Worm (Caenorhabditis elegans): ENCODE measurements around the gene C44H4.8.

The C44H4.8 gene

DNA sequence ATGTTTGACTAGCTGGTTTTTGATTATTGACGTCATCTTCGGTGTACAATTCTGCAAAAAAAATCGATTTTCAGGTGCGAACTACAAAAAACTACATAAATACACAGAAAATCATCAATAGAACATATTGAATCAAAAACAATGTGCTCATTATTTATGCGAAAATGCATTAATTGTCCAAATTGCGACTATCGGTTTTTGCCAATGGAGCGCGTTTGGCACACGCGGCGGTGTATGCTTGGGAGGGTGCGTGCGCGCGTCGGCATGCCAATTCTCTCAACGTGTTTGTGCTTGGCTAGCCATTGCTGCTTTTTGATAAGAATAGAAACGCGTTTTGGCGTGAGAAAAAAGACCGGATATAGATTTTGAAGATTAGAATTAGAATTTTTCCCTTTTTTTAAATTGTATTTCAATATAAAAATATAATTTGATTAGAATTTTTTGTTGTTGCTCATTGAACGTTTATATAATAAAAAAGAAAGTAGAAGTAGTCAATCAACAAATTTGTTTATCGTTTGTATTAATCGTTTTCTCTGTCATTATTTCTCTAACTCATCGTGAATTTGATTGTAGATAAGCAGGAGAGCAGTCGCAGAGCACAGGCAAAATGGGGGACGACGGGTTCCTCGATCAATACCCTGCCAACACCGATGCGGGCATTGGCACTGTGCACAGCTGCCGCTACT lies 5.7 kb upstream of the C44H4.8 start, which contains the start of the genes C44H4.4 and tap-1:
Gene C44H4.4 (minus strand): TSS at position 51 of the 686 bp plus-strand sequence.
Gene tap-1 (plus strand): TSS at position 574 of the 686 bp plus-strand sequence.
- TF ChIP-seq sea-1 (GFP tag; conservative IDR thresholded peaks at IDR 0.05) (no peak), F13C5.2 (tag; optimal IDR thresholded peaks at IDR 0.05) (peak; percentile 42), flt-1 (GFP tag; IDR thresholded peaks at IDR 0.05) (no peak), scrt-1 (GFP tag; IDR thresholded peaks at IDR 0.05) (no peak), ceh-36 (tag; optimal IDR thresholded peaks at IDR 0.05) (no peak), hnd-1 (tag; optimal IDR thresholded peaks at IDR 0.05) (no peak)

DNA sequence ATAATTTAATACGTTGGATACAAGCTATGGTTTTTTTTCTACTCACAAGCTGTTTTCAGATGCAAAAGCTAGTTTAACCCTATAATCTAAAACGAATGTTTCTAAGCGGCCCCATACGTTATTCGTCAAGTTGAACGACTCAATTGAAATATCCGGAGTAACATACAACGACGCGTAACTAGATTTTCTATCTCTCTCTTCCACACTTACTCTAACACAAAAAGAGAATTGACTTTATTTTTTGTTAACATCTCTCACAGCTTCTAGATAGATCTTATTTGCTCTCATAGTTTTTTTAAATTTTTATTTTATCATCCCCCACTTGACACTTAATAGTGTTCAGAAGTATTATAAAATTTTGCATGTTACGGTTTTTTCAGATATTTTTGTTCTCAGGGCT lies 1.7 kb upstream of the C44H4.8 start:
- TF ChIP-seq ama-1 (optimal IDR thresholded peaks at IDR 0.05) (no peak), hmbx-1 (tag; optimal IDR thresholded peaks at IDR 0.05) (no peak), hnd-1 (tag; optimal IDR thresholded peaks at IDR 0.05) (no peak), ets-7 (tag; optimal IDR thresholded peaks at IDR 0.05) (no peak), B0310.2 (tag; optimal IDR thresholded peaks at IDR 0.05) (no peak), scrt-1 (GFP tag; IDR thresholded peaks at IDR 0.05) (no peak), ceh-36 (tag; optimal IDR thresholded peaks at IDR 0.05) (no peak), flt-1 (GFP tag; IDR thresholded peaks at IDR 0.05) (no peak), tbx-37 (GFP tag; conservative IDR thresholded peaks at IDR 0.05) (no peak), ceh-13 (GFP tag; optimal IDR thresholded peaks at IDR 0.05) (no peak), hmg-4 (GFP tag; optimal IDR thresholded peaks at IDR 0.05) (no peak), F13C5.2 (tag; optimal IDR thresholded peaks at IDR 0.05) (no peak), sea-1 (GFP tag; conservative IDR thresholded peaks at IDR 0.05) (no peak), aly-1 (tag; optimal IDR thresholded peaks at IDR 0.05) (no peak), pes-1 (GFP tag; IDR thresholded peaks at IDR 0.05) (no peak), tra-4 (tag; optimal IDR thresholded peaks at IDR 0.05) (no peak), tbx-11 (GFP tag; IDR thresholded peaks at IDR 0.05) (no peak)

DNA sequence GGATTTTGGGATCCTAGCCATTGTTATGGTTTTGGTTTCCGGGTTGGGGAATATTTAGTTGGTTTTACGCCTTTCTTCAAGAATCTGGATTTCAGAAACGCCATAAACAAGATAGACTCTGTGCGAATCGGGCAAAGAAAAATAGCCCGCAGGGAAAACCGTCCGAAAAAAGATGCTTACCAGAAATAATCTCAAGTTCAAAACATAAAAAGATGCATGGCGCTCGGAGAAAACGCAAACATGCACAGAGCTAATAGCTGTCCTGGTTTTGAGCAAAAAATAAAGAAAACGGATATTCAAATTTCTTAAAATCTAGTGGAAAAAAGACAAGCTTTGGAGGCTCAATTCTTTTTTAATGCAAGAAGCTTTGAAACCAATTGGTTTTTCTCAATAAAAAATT lies 4.3 kb downstream of the C44H4.8 start, which contains the start of gene C44H4.6:
Gene C44H4.6 (minus strand): TSS at position 101 of the 400 bp plus-strand sequence.
- TF ChIP-seq flt-1 (GFP tag; IDR thresholded peaks at IDR 0.05) (no peak), ama-1 (optimal IDR thresholded peaks at IDR 0.05) (no peak), hmbx-1 (tag; optimal IDR thresholded peaks at IDR 0.05) (no peak), F13C5.2 (tag; optimal IDR thresholded peaks at IDR 0.05) (no peak), pes-1 (GFP tag; IDR thresholded peaks at IDR 0.05) (no peak), hnd-1 (tag; optimal IDR thresholded peaks at IDR 0.05) (no peak), tbx-11 (GFP tag; IDR thresholded peaks at IDR 0.05) (no peak), ceh-36 (tag; optimal IDR thresholded peaks at IDR 0.05) (no peak), aly-1 (tag; optimal IDR thresholded peaks at IDR 0.05) (no peak), ets-7 (tag; optimal IDR thresholded peaks at IDR 0.05) (no peak), scrt-1 (GFP tag; IDR thresholded peaks at IDR 0.05) (no peak), hmg-4 (GFP tag; optimal IDR thresholded peaks at IDR 0.05) (no peak), B0310.2 (tag; optimal IDR thresholded peaks at IDR 0.05) (no peak), ceh-13 (GFP tag; optimal IDR thresholded peaks at IDR 0.05) (no peak), tbx-37 (GFP tag; conservative IDR thresholded peaks at IDR 0.05) (no peak), tra-4 (tag; optimal IDR thresholded peaks at IDR 0.05) (no peak), sea-1 (GFP tag; conservative IDR thresholded peaks at IDR 0.05) (no peak)

DNA sequence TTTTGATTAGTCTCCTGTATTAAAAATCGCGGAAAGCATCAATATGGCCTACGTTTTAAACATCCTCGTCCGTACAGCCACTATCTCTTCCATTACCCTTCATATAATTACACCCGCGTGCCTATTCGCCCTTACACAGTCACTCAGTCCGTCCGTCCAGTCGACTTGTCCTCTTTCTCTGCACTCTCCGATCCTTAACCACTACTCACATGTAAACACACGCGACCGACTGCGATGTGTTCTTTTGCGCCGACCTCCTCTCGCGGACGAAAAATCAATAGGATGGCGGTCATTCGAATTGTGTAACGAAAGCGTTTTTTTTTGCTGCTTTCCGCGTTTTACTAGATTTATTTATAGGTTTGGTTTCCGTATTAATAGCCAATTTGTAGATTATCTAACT lies 7.8 kb downstream of the C44H4.8 start, which contains the start of gene eor-2:
Gene eor-2 (plus strand): TSS at position 342 of the 400 bp plus-strand sequence.
- no peak for TF ChIP-seq tbx-37 (GFP tag; conservative IDR thresholded peaks at IDR 0.05)
- no peak for TF ChIP-seq hmbx-1 (tag; optimal IDR thresholded peaks at IDR 0.05)
- no peak for TF ChIP-seq scrt-1 (GFP tag; IDR thresholded peaks at IDR 0.05)
- TF ChIP-seq ama-1 (optimal IDR thresholded peaks at IDR 0.05): no peak
- TF ChIP-seq flt-1 (GFP tag; IDR thresholded peaks at IDR 0.05): peak; percentile 3; the same call in 1 of the 2 replicates
- TF ChIP-seq F13C5.2 (tag; optimal IDR thresholded peaks at IDR 0.05): peak; percentile 27
- no peak for TF ChIP-seq ceh-13 (GFP tag; optimal IDR thresholded peaks at IDR 0.05)

DNA sequence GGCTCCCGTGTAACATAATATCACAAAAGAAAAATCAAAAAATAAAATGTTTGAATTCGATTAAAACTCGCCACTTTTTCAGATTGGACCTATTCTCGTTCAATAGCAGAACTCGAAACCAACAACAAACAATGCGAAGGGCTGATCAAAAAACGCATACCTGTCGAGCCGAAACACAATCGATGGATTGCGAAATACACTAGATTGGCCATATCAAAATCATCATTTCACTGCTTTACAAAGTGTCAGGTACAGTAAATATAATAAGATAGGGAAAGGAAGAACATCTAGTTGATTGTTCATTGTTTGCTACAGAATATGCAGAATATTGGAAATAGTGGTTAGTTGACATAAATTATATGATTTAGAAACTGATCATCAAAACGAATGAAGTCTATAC lies 12.8 kb downstream of the C44H4.8 start:
- TF ChIP-seq pes-1 (GFP tag; IDR thresholded peaks at IDR 0.05) (no peak), B0310.2 (tag; optimal IDR thresholded peaks at IDR 0.05) (no peak), aly-1 (tag; optimal IDR thresholded peaks at IDR 0.05) (no peak), ets-7 (tag; optimal IDR thresholded peaks at IDR 0.05) (no peak), ceh-36 (tag; optimal IDR thresholded peaks at IDR 0.05) (no peak), hmg-4 (GFP tag; optimal IDR thresholded peaks at IDR 0.05) (no peak), F13C5.2 (tag; optimal IDR thresholded peaks at IDR 0.05) (no peak), scrt-1 (GFP tag; IDR thresholded peaks at IDR 0.05) (no peak), tbx-11 (GFP tag; IDR thresholded peaks at IDR 0.05) (no peak), sea-1 (GFP tag; conservative IDR thresholded peaks at IDR 0.05) (no peak), ama-1 (optimal IDR thresholded peaks at IDR 0.05) (no peak), hnd-1 (tag; optimal IDR thresholded peaks at IDR 0.05) (no peak), tra-4 (tag; optimal IDR thresholded peaks at IDR 0.05) (no peak)

DNA sequence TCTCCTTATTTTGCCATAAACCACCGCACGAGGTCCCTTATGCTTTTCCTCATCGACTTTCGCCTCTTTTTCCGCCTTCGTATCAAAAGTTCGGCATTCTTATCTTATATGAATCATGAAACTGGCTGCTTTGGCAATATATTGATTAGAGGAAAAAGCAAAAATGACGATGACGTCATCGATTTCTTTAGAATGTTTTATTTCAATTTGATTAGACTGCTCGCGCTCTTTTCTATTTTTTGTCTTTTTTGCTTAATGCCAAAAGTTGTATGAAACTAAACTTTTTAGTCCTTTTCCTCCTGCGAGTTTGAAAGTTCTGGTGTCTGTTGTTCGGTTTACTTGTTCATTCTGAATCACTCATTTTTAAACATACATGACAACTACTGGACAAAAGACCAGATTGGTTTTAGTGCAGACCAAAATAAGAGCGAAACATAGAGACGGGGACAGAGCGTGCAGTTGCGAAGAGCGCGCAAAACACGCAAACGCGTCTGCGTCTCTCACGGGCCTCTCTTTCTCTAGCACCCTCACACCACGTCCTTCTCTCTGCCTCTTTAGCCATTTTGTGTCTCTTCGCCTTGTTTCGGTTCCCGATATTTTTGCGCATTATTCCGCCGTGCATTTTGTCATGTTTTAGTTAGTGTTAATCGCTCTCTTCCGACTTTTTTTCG lies 15.3 kb downstream of the C44H4.8 start:
- peak; percentile 15 for TF ChIP-seq hmg-4 (GFP tag; optimal IDR thresholded peaks at IDR 0.05)
- peak; percentile 63 for TF ChIP-seq aly-1 (tag; optimal IDR thresholded peaks at IDR 0.05)
- TF ChIP-seq B0310.2 (tag; optimal IDR thresholded peaks at IDR 0.05): no peak

DNA sequence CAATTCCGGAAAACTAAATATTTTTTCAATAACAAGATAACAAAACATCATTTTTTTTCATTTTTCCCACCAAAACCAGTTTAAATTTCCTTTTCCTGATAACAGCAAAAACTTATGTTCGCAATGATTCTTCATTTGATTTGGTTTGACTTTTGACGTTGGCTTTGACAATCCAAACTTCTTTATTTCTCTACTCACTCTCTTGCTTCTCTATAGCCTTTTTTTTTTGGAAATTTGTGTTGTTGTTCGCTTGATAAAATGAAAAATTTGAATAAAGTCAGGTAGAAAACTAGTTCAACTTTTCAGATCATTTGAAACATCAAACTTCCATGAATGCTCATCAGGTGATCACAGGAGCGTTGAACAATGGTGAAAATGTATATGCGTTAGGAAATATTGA lies 16.1 kb downstream of the C44H4.8 start, which contains the start of gene rbc-1:
Gene rbc-1 (plus strand): TSS at position 301 of the 400 bp plus-strand sequence.
- TF ChIP-seq ets-7 (tag; optimal IDR thresholded peaks at IDR 0.05): no peak
- no peak for TF ChIP-seq hmbx-1 (tag; optimal IDR thresholded peaks at IDR 0.05)

Measured in whole organism, early embryonic.